Worm (Caenorhabditis elegans): Measurements from ENCODE around the gene insc-1.
A peak's percentile ranks its signal among the peaks of the same experiment; 100 is the strongest.

- TF ChIP-seq nhr-23 (tag; optimal IDR thresholded peaks at IDR 0.05) (no peak), nfya-1 (tag; optimal IDR thresholded peaks at IDR 0.05; ENCODE audit: insufficient read depth) (peak; percentile 78), ama-1 (optimal IDR thresholded peaks at IDR 0.05) (no peak), nhr-237 (tag; optimal IDR thresholded peaks at IDR 0.05) (no peak), sea-2 (GFP tag; optimal IDR thresholded peaks at IDR 0.05) (no peak), skn-1 (tag; optimal IDR thresholded peaks at IDR 0.05) (no peak), mdl-1 (tag; optimal IDR thresholded peaks at IDR 0.05) (peak; percentile 22), nhr-11 (tag; optimal IDR thresholded peaks at IDR 0.05) (peak; percentile 7), nhr-28 (tag; optimal IDR thresholded peaks at IDR 0.05) (no peak), elt-3 (tag; optimal IDR thresholded peaks at IDR 0.05) (no peak), ZK546.5 (tag; optimal IDR thresholded peaks at IDR 0.05) (no peak), fos-1 (tag; optimal IDR thresholded peaks at IDR 0.05) (no peak), pqm-1 (tag; optimal IDR thresholded peaks at IDR 0.05) (no peak)
Observed at ce11 chrII:7326997-7327396, 31.7 kb upstream of the insc-1 start.

All from whole organism, L3 larva.